Fruit fly (Drosophila melanogaster) whole organism, adult: ENCODE measurements around the gene CG45099.

Experiments
- CG11617 ChIP-seq: fragments of 200-800 bp; sonication (Bioruptor generic); optimal IDR thresholded peaks from 2 replicates; lab custom pipeline; 2017; ENCODE audit warnings: mild to moderate bottlenecking, missing biosample characterization, missing genetic modification reagents, missing genetic modification characterization
- CG5204 ChIP-seq: fragments of 200-800 bp; sonication (Bioruptor generic); optimal IDR thresholded peaks from 2 replicates; lab custom pipeline; 2016; ENCODE audit warnings: missing biosample characterization, missing genetic modification characterization
- CG7045 ChIP-seq: fragments of 200-800 bp; sonication (Bioruptor generic); optimal IDR thresholded peaks from 2 replicates; lab custom pipeline; 2017; ENCODE audit warnings: missing biosample characterization, mild to moderate bottlenecking, missing genetic modification characterization
- Clk ChIP-seq: fragments of 200-800 bp; sonication (Bioruptor generic); optimal IDR thresholded peaks from 2 replicates; lab custom pipeline; 2017; ENCODE audit warnings: missing biosample characterization, missing genetic modification characterization
- Crg-1 ChIP-seq: fragments of 200-800 bp; sonication (Bioruptor generic); optimal IDR thresholded peaks from 2 replicates; lab custom pipeline; 2016; ENCODE audit warnings: missing biosample characterization, missing genetic modification characterization
- kay ChIP-seq: fragments of 200-800 bp; sonication (Bioruptor generic); peaks from one replicate; lab custom pipeline; 2016; ENCODE audit warnings: missing biosample characterization, missing genetic modification characterization, borderline replicate concordance

- no peak for TF ChIP-seq Crg-1 (GFP tag; lab: Kevin White, UChicago)
- no peak for TF ChIP-seq CG11617 (GFP tag; lab: Kevin White, UChicago)
- TF ChIP-seq CG5204 (GFP tag; lab: Kevin White, UChicago) = no peak
- no peak for TF ChIP-seq Clk (GFP tag; lab: Kevin White, UChicago)
- TF ChIP-seq CG7045 (GFP tag; lab: Kevin White, UChicago) = no peak
- TF ChIP-seq kay (GFP tag; lab: Kevin White, UChicago) = peak; percentile 58
Observed at dm6 chr3R:22057083-22057482, 23.0 kb upstream of the CG45099 start.
